Fruit fly (Drosophila melanogaster): ENCODE measurements around the gene CG1142.

DNA sequence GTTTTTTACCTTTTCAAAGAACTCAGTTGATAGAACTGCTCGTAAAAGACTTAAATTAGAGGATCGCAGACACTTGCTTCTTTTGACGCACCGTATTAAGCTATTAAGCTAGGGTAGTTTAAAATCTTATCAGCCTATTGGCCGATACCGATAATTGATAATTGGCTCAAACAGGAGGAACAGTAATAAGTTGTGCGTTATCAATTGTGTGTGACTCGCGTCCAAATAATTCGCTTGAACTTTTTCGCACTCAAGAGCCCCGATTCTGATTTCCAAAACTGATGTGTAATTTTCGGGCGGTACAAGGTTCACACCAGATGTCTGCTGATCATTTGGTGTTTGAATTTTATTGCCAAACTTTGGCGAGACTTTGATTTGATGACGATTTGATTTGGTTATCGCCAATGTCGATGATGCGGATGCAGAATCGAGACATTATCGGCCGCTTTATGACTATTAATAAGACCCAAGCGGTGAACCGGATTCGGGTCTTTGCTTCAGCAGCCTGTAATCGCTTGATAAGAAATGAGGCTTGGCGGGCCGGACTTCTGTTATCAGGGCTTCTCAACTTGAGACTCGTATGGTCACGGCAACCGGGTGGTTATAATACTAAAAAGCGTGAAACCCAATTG is 40.8 kb upstream of the CG1142 start:
- TF ChIP-seq usp (GFP tag; optimal IDR thresholded peaks at IDR 0.05) (no peak), EcR (GFP tag; optimal IDR thresholded peaks at IDR 0.05) (no peak)

Measured in whole organism.